Worm (Caenorhabditis elegans): ENCODE results near the gene nlp-70.

Gene nlp-70

DNA sequence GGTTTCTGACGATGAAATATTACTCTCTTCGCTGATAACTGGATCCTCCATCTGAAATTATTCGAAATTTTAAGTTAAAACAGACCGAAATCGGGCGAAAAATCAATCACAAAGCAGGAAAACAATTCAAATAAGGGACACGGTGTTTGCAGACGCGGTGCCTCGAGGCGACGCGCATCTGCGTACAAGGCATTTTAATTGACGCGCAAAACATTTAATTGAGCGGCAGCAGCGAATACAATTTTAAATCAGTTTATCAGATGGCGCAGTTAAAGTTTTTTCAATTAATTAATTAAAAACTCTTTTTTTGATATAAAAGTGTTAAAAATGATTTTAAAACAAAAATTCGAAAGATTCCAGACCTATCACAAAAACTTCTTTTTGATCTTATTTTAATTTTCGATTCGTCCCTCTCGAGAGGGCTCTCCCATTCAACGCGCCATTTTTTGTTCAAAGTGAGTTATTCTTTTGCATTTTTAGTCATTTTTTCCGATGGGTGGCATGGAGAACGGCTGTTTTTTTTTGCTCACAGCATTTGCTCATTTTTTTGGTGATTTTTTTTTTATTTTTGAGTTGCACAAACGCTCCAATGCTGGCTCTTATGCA, 38.9 kb upstream of the nlp-70 start, which contains the start of gene phf-10:
TSS of gene phf-10 (minus strand) at position 81 of the 606 bp plus-strand sequence.
- TF ChIP-seq lin-38 (GFP tag; IDR thresholded peaks at IDR 0.05) (peak; percentile 48), hmg-1.1 (GFP tag; IDR thresholded peaks at IDR 0.05) (peak; percentile 42; the same call in 1 of the 2 replicates), aha-1 (tag) (no peak), mes-2 (tag; optimal IDR thresholded peaks at IDR 0.05; ENCODE audit: poor library complexity, severe bottlenecking) (peak; percentile 67), dpl-1 (GFP tag; optimal IDR thresholded peaks at IDR 0.05) (peak; percentile 61), lin-13 (GFP tag; optimal IDR thresholded peaks at IDR 0.05) (no peak), nhr-6 (tag; optimal IDR thresholded peaks at IDR 0.05) (peak; percentile 14), daf-16 (GFP tag; optimal IDR thresholded peaks at IDR 0.05) (no peak), daf-16 (tag; optimal IDR thresholded peaks at IDR 0.05) (no peak)

DNA sequence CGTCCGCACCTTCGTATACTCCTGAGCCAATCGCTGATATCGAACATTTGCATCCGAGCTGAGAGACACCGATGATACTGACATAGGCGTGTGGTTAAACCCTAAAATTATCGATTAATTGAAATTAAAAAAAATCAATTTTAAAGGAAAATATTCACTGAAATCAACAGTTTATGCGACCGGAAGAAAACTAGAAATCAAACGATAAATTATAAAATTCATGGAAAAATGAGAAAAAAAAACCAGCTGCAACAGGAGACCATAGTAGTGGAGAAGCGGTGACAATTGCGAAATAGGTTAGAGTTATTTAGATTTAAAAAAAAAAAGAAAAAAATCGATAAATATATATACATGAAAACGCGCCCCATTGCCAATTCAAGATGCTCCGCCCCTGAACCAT, 31.9 kb upstream of the nlp-70 start, which contains the start of gene F33E11.3:
TSS of gene F33E11.3 (minus strand) at position 101 of the 400 bp plus-strand sequence.
- TF ChIP-seq nhr-237 (tag; optimal IDR thresholded peaks at IDR 0.05) (no peak), T26A8.4 (GFP tag; IDR thresholded peaks at IDR 0.05) (no peak), dmd-9 (GFP tag; IDR thresholded peaks at IDR 0.05) (no peak), madf-9 (GFP tag; conservative IDR thresholded peaks at IDR 0.05) (no peak), egl-27 (tag; optimal IDR thresholded peaks at IDR 0.05) (no peak), arid-1 (GFP tag; conservative IDR thresholded peaks at IDR 0.05) (no peak), nhr-42 (GFP tag; IDR thresholded peaks at IDR 0.05) (no peak), Y48G9A.11 (GFP tag; IDR thresholded peaks at IDR 0.05) (no peak), ZK337.2 (GFP tag; IDR thresholded peaks at IDR 0.05) (no peak), nhr-10 (tag; optimal IDR thresholded peaks at IDR 0.05) (no peak), nhr-25 (tag; optimal IDR thresholded peaks at IDR 0.05; ENCODE audit: borderline replicate concordance, insufficient read depth) (no peak), ceh-32 (tag; optimal IDR thresholded peaks at IDR 0.05; ENCODE audit: poor library complexity) (no peak), lin-1 (GFP tag; IDR thresholded peaks at IDR 0.05) (no peak), aly-2 (tag; optimal IDR thresholded peaks at IDR 0.05) (no peak), hmg-1.1 (GFP tag; IDR thresholded peaks at IDR 0.05) (no peak), lin-38 (GFP tag; IDR thresholded peaks at IDR 0.05) (no peak)

DNA sequence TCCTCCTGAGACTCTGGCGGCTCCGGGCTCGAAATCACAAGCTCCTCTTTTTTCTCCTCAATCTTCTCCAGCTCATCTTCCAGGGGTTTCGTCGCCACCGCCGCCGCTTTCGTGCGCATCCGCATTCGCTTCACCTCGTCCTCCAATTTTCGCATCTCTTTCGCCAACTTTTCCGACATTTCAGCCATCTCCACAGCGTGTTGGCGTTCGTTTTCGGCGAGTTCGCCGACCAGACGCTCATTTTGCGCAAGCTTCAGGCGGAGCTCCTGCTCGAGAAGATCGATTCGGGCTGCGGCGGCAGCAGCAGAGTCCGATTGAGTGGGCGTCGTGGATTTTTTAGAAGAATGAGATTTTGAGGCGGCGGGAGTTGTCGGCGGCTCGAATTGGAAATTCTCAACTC, 30.5 kb upstream of the nlp-70 start:
- TF ChIP-seq set-16 (GFP tag; IDR thresholded peaks at IDR 0.05) (peak; percentile 91), nhr-111 (GFP tag; optimal IDR thresholded peaks at IDR 0.05) (no peak), zfp-3 (GFP tag; conservative IDR thresholded peaks at IDR 0.05) (no peak)

DNA sequence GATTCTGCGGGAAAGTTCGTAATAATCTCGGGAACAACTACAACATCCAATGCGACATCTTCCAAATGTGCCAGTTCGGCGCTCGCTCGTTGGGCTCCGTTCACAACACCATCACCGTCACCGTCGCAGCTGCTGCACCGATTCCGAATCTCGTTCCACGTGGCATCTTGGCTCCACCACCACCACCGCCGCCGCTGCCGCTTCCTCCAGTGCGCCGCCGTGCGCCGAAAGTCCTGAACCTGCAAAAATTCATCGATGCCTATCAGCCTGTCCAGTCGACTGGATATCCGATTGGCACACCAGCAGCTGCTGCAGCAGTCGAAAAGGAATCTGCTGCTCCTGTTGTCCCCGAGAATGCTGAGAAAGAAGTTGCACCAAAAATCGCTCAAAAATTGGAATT, 25.7 kb upstream of the nlp-70 start:
- TF ChIP-seq nhr-25 (tag; optimal IDR thresholded peaks at IDR 0.05; ENCODE audit: borderline replicate concordance, insufficient read depth) (no peak), set-16 (GFP tag; IDR thresholded peaks at IDR 0.05) (peak; percentile 92), snpc-4 (tag; optimal IDR thresholded peaks at IDR 0.05) (no peak), nhr-41 (GFP tag; IDR thresholded peaks at IDR 0.05) (no peak), nhr-111 (GFP tag; optimal IDR thresholded peaks at IDR 0.05) (no peak), ztf-11 (tag; optimal IDR thresholded peaks at IDR 0.05) (no peak)

DNA sequence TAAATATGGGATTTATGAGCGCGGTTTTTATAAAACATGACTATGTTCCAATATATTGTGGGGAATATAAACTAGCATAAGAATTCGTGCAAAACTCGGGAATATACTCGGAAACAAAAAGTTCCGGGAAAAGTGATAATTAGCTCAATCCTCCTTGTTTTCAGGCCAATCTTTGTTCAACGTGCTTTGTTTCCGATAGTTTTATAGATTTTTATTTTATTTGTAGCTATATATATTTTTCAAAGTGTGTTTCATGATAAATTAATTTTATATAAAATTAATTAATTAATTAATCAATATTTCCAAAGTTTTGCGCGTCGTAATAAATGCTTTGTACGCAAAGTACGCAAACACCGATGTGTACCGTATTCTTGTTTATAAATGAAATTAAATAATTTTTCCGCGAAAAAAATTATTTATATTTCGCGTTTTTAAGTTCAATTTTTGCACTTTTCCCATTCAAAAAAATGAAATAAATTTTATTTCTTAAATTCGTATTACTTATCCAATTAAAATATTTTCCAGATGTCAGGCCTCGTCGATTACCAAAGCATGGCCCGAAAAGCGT, 24.8 kb upstream of the nlp-70 start, which contains the start of gene F33E11.2:
TSS of gene F33E11.2 (plus strand) at position 524 of the 568 bp plus-strand sequence.
- TF ChIP-seq set-16 (GFP tag; IDR thresholded peaks at IDR 0.05): no peak
- peak in 1 of 2 experiments; percentile 91 for TF ChIP-seq unc-62 (GFP tag; optimal IDR thresholded peaks at IDR 0.05 in 1 of 2)
- no peak for TF ChIP-seq unc-62 (tag; optimal IDR thresholded peaks at IDR 0.05)
- TF ChIP-seq egl-27 (tag; optimal IDR thresholded peaks at IDR 0.05): no peak
- TF ChIP-seq unc-130 (GFP tag; optimal IDR thresholded peaks at IDR 0.05): peak; percentile 37
